Worm (Caenorhabditis elegans): ENCODE results near the gene F20G2.5.

The F20G2.5 gene

ce11 chrV:13753481-13753880 lies 17.8 kb upstream of the F20G2.5 start, which contains the start of gene F20G2.1:
Gene F20G2.1, minus strand, starts transcription at chrV:13753581.
- no peak for TF ChIP-seq fos-1 (tag; optimal IDR thresholded peaks at IDR 0.05)

ce11 chrV:13756359-13757091 lies 14.8 kb upstream of the F20G2.5 start, which contains the start of gene F20G2.2:
Gene F20G2.2, minus strand, starts transcription at chrV:13756409.
- TF ChIP-seq nhr-102 (tag; optimal IDR thresholded peaks at IDR 0.05) (no peak), dmd-6 (GFP tag; IDR thresholded peaks at IDR 0.05) (peak; percentile 45; the same call in 1 of the 2 replicates), dpl-1 (GFP tag; optimal IDR thresholded peaks at IDR 0.05) (no peak), dve-1 (tag; optimal IDR thresholded peaks at IDR 0.05; ENCODE audit: insufficient read depth) (peak; percentile 35), hlh-11 (tag; optimal IDR thresholded peaks at IDR 0.05) (peak; percentile 34), saeg-2 (GFP tag; IDR thresholded peaks at IDR 0.05) (no peak), nhr-28 (tag; optimal IDR thresholded peaks at IDR 0.05) (peak; percentile 44), lir-3 (tag; optimal IDR thresholded peaks at IDR 0.05) (no peak), duxl-1 (tag; optimal IDR thresholded peaks at IDR 0.05; ENCODE audit: poor library complexity) (no peak), set-16 (GFP tag; IDR thresholded peaks at IDR 0.05) (no peak), ces-1 (GFP tag; optimal IDR thresholded peaks at IDR 0.05) (no peak), daf-16 (GFP tag; optimal IDR thresholded peaks at IDR 0.05) (peak in 1 of 2 experiments; percentile 2), daf-16 (tag; optimal IDR thresholded peaks at IDR 0.05) (peak; percentile 21), mep-1 (tag; optimal IDR thresholded peaks at IDR 0.05) (peak; percentile 1)

- TF ChIP-seq fkh-10 (GFP tag; optimal IDR thresholded peaks at IDR 0.05): peak; percentile 8
- no peak for TF ChIP-seq nhr-48 (tag; optimal IDR thresholded peaks at IDR 0.05)
- TF ChIP-seq mep-1 (tag; optimal IDR thresholded peaks at IDR 0.05): peak; percentile 18
- TF ChIP-seq nhr-6 (tag; optimal IDR thresholded peaks at IDR 0.05): peak; percentile 62
- peak in 1 of 2 experiments; percentile 69 for TF ChIP-seq lsy-2 (tag; optimal IDR thresholded peaks at IDR 0.05)
- TF ChIP-seq lin-15B (tag; optimal IDR thresholded peaks at IDR 0.05): no peak
- TF ChIP-seq hmg-1.1 (GFP tag; IDR thresholded peaks at IDR 0.05): 0 out of 2 replicates have a peak, but pooled peaks have one; percentile 27
- peak; percentile 7 for TF ChIP-seq dpl-1 (GFP tag; optimal IDR thresholded peaks at IDR 0.05)
- no peak for TF ChIP-seq snpc-1.2 (GFP tag; IDR thresholded peaks at IDR 0.05)
- TF ChIP-seq rbr-2 (tag; optimal IDR thresholded peaks at IDR 0.05): peak; percentile 46
- TF ChIP-seq ceh-20 (GFP tag; IDR thresholded peaks at IDR 0.05): no peak
- TF ChIP-seq dmd-6 (GFP tag; IDR thresholded peaks at IDR 0.05): 0 out of 2 replicates have a peak, but pooled peaks have one; percentile 7
- peak; percentile 64 for TF ChIP-seq dve-1 (tag; optimal IDR thresholded peaks at IDR 0.05; ENCODE audit: insufficient read depth)
- TF ChIP-seq mdt-29 (GFP tag; IDR thresholded peaks at IDR 0.05): no peak
- TF ChIP-seq mes-2 (tag; optimal IDR thresholded peaks at IDR 0.05; ENCODE audit: poor library complexity, severe bottlenecking): peak; percentile 67
- TF ChIP-seq hlh-30 (tag; optimal IDR thresholded peaks at IDR 0.05; ENCODE audit: insufficient read depth): peak; percentile 35
Measured at ce11 chrV:13757349-13757748, 14.0 kb upstream of the F20G2.5 start.

- TF ChIP-seq lir-3 (tag; optimal IDR thresholded peaks at IDR 0.05) (no peak), ces-1 (GFP tag; optimal IDR thresholded peaks at IDR 0.05) (no peak), ZK337.2 (GFP tag; IDR thresholded peaks at IDR 0.05) (no peak), ztf-7 (tag; optimal IDR thresholded peaks at IDR 0.05) (no peak), duxl-1 (tag; optimal IDR thresholded peaks at IDR 0.05; ENCODE audit: poor library complexity) (no peak)
Measured at ce11 chrV:13762426-13763127, 8.7 kb upstream of the F20G2.5 start, which contains the start of gene F20G2.6. Gene F20G2.6, plus strand, starts transcription at chrV:13763077.

- TF ChIP-seq daf-19 (GFP tag; conservative IDR thresholded peaks at IDR 0.05) (no peak), nhr-11 (tag; optimal IDR thresholded peaks at IDR 0.05) (peak; percentile 56)
Measured at ce11 chrV:13763723-13764122, 7.6 kb upstream of the F20G2.5 start.

Data from whole organism, L4 larva.